Fruit fly (Drosophila melanogaster) whole organism, embryonic: ENCODE measurements around the gene Neurochondrin.

Source experiments
- CG11093 ChIP-seq: fragments of 200-800 bp; sonication (Bioruptor generic); IDR thresholded peaks from 3 replicates; pipeline ENCODE4 v1.3.6; 2022; ENCODE audit warnings: missing biosample characterization, missing genetic modification characterization
- CG11723 ChIP-seq: fragments of 200-800 bp; sonication (Bioruptor generic); optimal IDR thresholded peaks from 2 replicates; lab custom pipeline; 2017; ENCODE audit warnings: missing biosample characterization, mild to moderate bottlenecking, missing genetic modification characterization
- CG12299 ChIP-seq: fragments of 200-800 bp; sonication (Bioruptor generic); optimal IDR thresholded peaks from 2 replicates; lab custom pipeline; 2018; ENCODE audit warnings: missing biosample characterization, mild to moderate bottlenecking, missing genetic modification characterization
- CG13287 ChIP-seq: fragments of 200-800 bp; sonication (Bioruptor generic); IDR thresholded peaks from 2 replicates; pipeline ENCODE4 v1.3.6; 2022; ENCODE audit warnings: missing biosample characterization, missing genetic modification characterization; ENCODE audit not compliant: partially characterized antibody
- CG13624 ChIP-seq: fragments of 200-800 bp; sonication (Bioruptor generic); optimal IDR thresholded peaks from 2 replicates; lab custom pipeline; 2016; ENCODE audit warnings: missing biosample characterization, missing genetic modification characterization
- CG14441 ChIP-seq: fragments of 200-800 bp; sonication (Bioruptor generic); IDR thresholded peaks from 2 replicates; pipeline ENCODE4 v1.3.6; 2022; ENCODE audit warnings: missing biosample characterization, missing genetic modification characterization
- CG14710 ChIP-seq: fragments of 200-800 bp; sonication (Bioruptor generic); optimal IDR thresholded peaks from 3 replicates; lab custom pipeline; 2019; ENCODE audit warnings: missing biosample characterization, mild to moderate bottlenecking, missing genetic modification characterization, moderate library complexity
- CG16813 ChIP-seq: fragments of 200-800 bp; sonication (Bioruptor generic); IDR thresholded peaks from 3 replicates; pipeline ENCODE4 v1.3.6; 2022; ENCODE audit warnings: missing biosample characterization, missing genetic modification characterization; ENCODE audit not compliant: partially characterized antibody
- CG17361 ChIP-seq: fragments of 200-800 bp; sonication (Bioruptor generic); IDR thresholded peaks from 3 replicates; pipeline ENCODE4 v1.3.6; 2022; ENCODE audit warnings: missing biosample characterization, missing genetic modification characterization
- CG17802 ChIP-seq: fragments of 200-800 bp; sonication (Bioruptor generic); optimal IDR thresholded peaks from 2 replicates; lab custom pipeline; 2018; ENCODE audit warnings: missing biosample characterization, mild to moderate bottlenecking, missing genetic modification characterization, moderate library complexity
- CG18262 ChIP-seq: fragments of 200-800 bp; optimal IDR thresholded peaks from 3 replicates; lab custom pipeline; 2019; ENCODE audit warnings: missing biosample characterization, mild to moderate bottlenecking, missing genetic modification characterization, moderate library complexity
- CG2116 ChIP-seq: fragments of 200-800 bp; sonication (Bioruptor generic); optimal IDR thresholded peaks from 3 replicates; lab custom pipeline; 2018; ENCODE audit warnings: missing biosample characterization, mild to moderate bottlenecking, missing genetic modification characterization
- CG2120 ChIP-seq: fragments of 200-800 bp; sonication (Bioruptor generic); optimal IDR thresholded peaks from 3 replicates; lab custom pipeline; 2016; ENCODE audit warnings: missing biosample characterization, missing genetic modification characterization
- CG2129 ChIP-seq: fragments of 200-800 bp; sonication (Bioruptor generic); IDR thresholded peaks from 2 replicates; pipeline ENCODE4 v1.3.6; 2022; ENCODE audit warnings: missing biosample characterization, missing genetic modification characterization; ENCODE audit not compliant: partially characterized antibody
- CG31388 ChIP-seq: fragments of 200-800 bp; sonication (Bioruptor generic); optimal IDR thresholded peaks from 2 replicates; lab custom pipeline; 2016; ENCODE audit warnings: missing biosample characterization, missing genetic modification characterization
- CG3995 ChIP-seq: fragments of 200-800 bp; sonication (Bioruptor generic); optimal IDR thresholded peaks from 3 replicates; lab custom pipeline; 2016; ENCODE audit warnings: missing biosample characterization, missing genetic modification characterization
- CG4282 ChIP-seq: fragments of 200-800 bp; sonication (Bioruptor generic); optimal IDR thresholded peaks from 2 replicates; lab custom pipeline; 2016; ENCODE audit warnings: missing biosample characterization, missing genetic modification characterization
- CG7839 ChIP-seq: fragments of 200-800 bp; sonication (Bioruptor generic); optimal IDR thresholded peaks from 3 replicates; lab custom pipeline; 2018; ENCODE audit warnings: missing biosample characterization, mild to moderate bottlenecking, missing genetic modification characterization, moderate library complexity
- Dref ChIP-seq: fragments of 200-800 bp; sonication (Bioruptor generic); IDR thresholded peaks from 2 replicates; pipeline ENCODE4 v1.3.6; 2022; ENCODE audit warnings: missing biosample characterization, missing genetic modification characterization
- Drgx ChIP-seq: fragments of 200-800 bp; sonication (Bioruptor generic); IDR thresholded peaks from 2 replicates; pipeline ENCODE4 v1.3.6; 2022; ENCODE audit warnings: missing biosample characterization, missing genetic modification characterization
- E2f2 ChIP-seq: fragments of 200-800 bp; sonication (Bioruptor generic); IDR thresholded peaks from 2 replicates; pipeline ENCODE4 v1.3.6; 2022; ENCODE audit warnings: missing biosample characterization, missing genetic modification characterization
- ERR ChIP-seq: fragments of 200-800 bp; sonication (Bioruptor generic); optimal IDR thresholded peaks from 2 replicates; lab custom pipeline; 2016; ENCODE audit warnings: missing biosample characterization, missing genetic modification characterization
- Ets65A ChIP-seq: fragments of 200-800 bp; sonication (Bioruptor generic); peaks from one replicate; lab custom pipeline; 2016; ENCODE audit warnings: missing biosample characterization, missing genetic modification characterization
- H2.0 ChIP-seq: fragments of 200-800 bp; sonication (Bioruptor generic); IDR thresholded peaks from 2 replicates; pipeline ENCODE4 v1.3.6; 2022; ENCODE audit warnings: missing biosample characterization, missing genetic modification characterization
- HmgZ ChIP-seq: fragments of 200-800 bp; sonication (Bioruptor generic); optimal IDR thresholded peaks from 2 replicates; lab custom pipeline; 2018; ENCODE audit warnings: missing biosample characterization, mild to moderate bottlenecking, missing genetic modification characterization
- Hr78 ChIP-seq, 2 experiments: fragments of 200-800 bp in 1 of 2; fragments of >200 bp in 1 of 2; sonication (Bioruptor generic) in 1 of 2; optimal IDR thresholded peaks; 2 replicates each; lab custom pipeline; 2017 to 2019; ENCODE audit warnings: missing biosample characterization in 2 of 2, missing genetic modification characterization in 2 of 2, mild to moderate bottlenecking in 1 of 2, moderate library complexity in 1 of 2
- Med ChIP-seq: fragments of 200-800 bp; sonication (Bioruptor generic); peaks from one replicate; lab custom pipeline; 2016; ENCODE audit warnings: missing biosample characterization, missing genetic modification characterization, mild to moderate bottlenecking, inconsistent platforms, moderate library complexity
- Oaz ChIP-seq: fragments of 200-800 bp; sonication (Bioruptor generic); IDR thresholded peaks from 2 replicates; pipeline ENCODE4 v1.3.6; 2022; ENCODE audit warnings: missing biosample characterization, missing genetic modification characterization
- Oli ChIP-seq: fragments of 200-800 bp; sonication (Bioruptor generic); optimal IDR thresholded peaks from 2 replicates; lab custom pipeline; 2018; ENCODE audit warnings: missing biosample characterization, mild to moderate bottlenecking, missing genetic modification characterization, moderate library complexity
- Tbp ChIP-seq: fragments of >200 bp; optimal IDR thresholded peaks from 2 replicates; lab custom pipeline; 2018; ENCODE audit warnings: missing biosample characterization, missing genetic modification characterization
- Xrp1 ChIP-seq: fragments of 200-800 bp; sonication (Bioruptor generic); IDR thresholded peaks from 2 replicates; pipeline ENCODE4 v1.3.6; 2022; ENCODE audit warnings: missing biosample characterization, missing genetic modification characterization
- YL-1 ChIP-seq: fragments of 200-800 bp; sonication (Bioruptor generic); optimal IDR thresholded peaks from 3 replicates; lab custom pipeline; 2017; ENCODE audit warnings: missing biosample characterization, mild to moderate bottlenecking, missing genetic modification characterization
- btn ChIP-seq: fragments of 200-800 bp; sonication (Bioruptor generic); optimal IDR thresholded peaks from 2 replicates; lab custom pipeline; 2016; ENCODE audit warnings: missing biosample characterization, missing genetic modification characterization
- cg ChIP-seq: fragments of 200-800 bp; sonication (Bioruptor generic); optimal IDR thresholded peaks from 3 replicates; lab custom pipeline; 2019; ENCODE audit warnings: missing biosample characterization, mild to moderate bottlenecking, missing genetic modification characterization, moderate library complexity
- chm ChIP-seq: fragments of 200-800 bp; sonication (Bioruptor generic); IDR thresholded peaks from 2 replicates; pipeline ENCODE4 v1.3.6; 2022; ENCODE audit warnings: missing biosample characterization, missing genetic modification characterization
- disco-r ChIP-seq: fragments of 200-800 bp; sonication (Bioruptor generic); optimal IDR thresholded peaks from 2 replicates; lab custom pipeline; 2016; ENCODE audit warnings: missing biosample characterization, missing genetic modification characterization
- gfzf ChIP-seq: fragments of 200-800 bp; sonication (Bioruptor generic); optimal IDR thresholded peaks from 2 replicates; lab custom pipeline; 2016; ENCODE audit warnings: missing biosample characterization, mild to moderate bottlenecking, missing genetic modification characterization, moderate library complexity
- gt ChIP-seq: fragments of 200-800 bp; sonication (Bioruptor generic); IDR thresholded peaks from 2 replicates; pipeline ENCODE4 v1.3.6; 2022; ENCODE audit warnings: missing biosample characterization, missing genetic modification characterization
- ind ChIP-seq: fragments of 200-800 bp; sonication (Bioruptor generic); optimal IDR thresholded peaks from 3 replicates; lab custom pipeline; 2016; ENCODE audit warnings: missing biosample characterization, missing genetic modification characterization
- lmd ChIP-seq: fragments of 200-800 bp; sonication (Bioruptor generic); IDR thresholded peaks from 2 replicates; pipeline ENCODE4 v1.3.6; 2022; ENCODE audit warnings: missing biosample characterization, missing genetic modification characterization
- mam ChIP-seq: fragments of 200-800 bp; sonication (Bioruptor generic); optimal IDR thresholded peaks from 3 replicates; lab custom pipeline; 2016; ENCODE audit warnings: missing biosample characterization, missing genetic modification characterization
- sc ChIP-seq, 3 experiments: fragments of >200 bp in 2 of 3; fragments of 200-800 bp in 1 of 3; sonication (Bioruptor generic) in 1 of 3; optimal IDR thresholded peaks; 2 replicates in 2 of 3; 3 replicates in 1 of 3; lab custom pipeline; 2017; ENCODE audit warnings: mild to moderate bottlenecking in 1 of 3, missing biosample characterization in 1 of 3, missing genetic modification characterization in 1 of 3, missing genetic modification reagents in 1 of 3
- sob ChIP-seq: fragments of 200-800 bp; sonication (Bioruptor generic); IDR thresholded peaks from 2 replicates; pipeline ENCODE4 v1.3.6; 2022; ENCODE audit warnings: missing biosample characterization, missing genetic modification characterization
- sqz ChIP-seq: fragments of 200-800 bp; sonication (Bioruptor generic); optimal IDR thresholded peaks from 3 replicates; lab custom pipeline; 2018; ENCODE audit warnings: missing biosample characterization, mild to moderate bottlenecking, missing genetic modification characterization
- trem ChIP-seq: fragments of 200-800 bp; optimal IDR thresholded peaks from 3 replicates; lab custom pipeline; 2019; ENCODE audit warnings: missing biosample characterization, mild to moderate bottlenecking, missing genetic modification characterization, moderate library complexity
- tx ChIP-seq: fragments of 200-800 bp; sonication (Bioruptor generic); optimal IDR thresholded peaks from 2 replicates; lab custom pipeline; 2016; ENCODE audit warnings: missing biosample characterization, missing genetic modification characterization
- unpg ChIP-seq: fragments of 200-800 bp; sonication (Bioruptor generic); optimal IDR thresholded peaks from 3 replicates; lab custom pipeline; 2018; ENCODE audit warnings: missing biosample characterization, mild to moderate bottlenecking, missing genetic modification characterization, moderate library complexity

Gene Neurochondrin

dm6 chr3R:6436643-6437042 lies 31.6 kb upstream of the Neurochondrin start (continued):
- no peak for TF ChIP-seq CG11723 (GFP tag; lab: Kevin White, UChicago)
- TF ChIP-seq CG17802 (tag; lab: Kevin White, UChicago): no peak

- TF ChIP-seq trem (tag; lab: Kevin White, UChicago) (peak; percentile 24), CG2129 (GFP tag; lab: Robert Waterston, UW) (no peak), CG13287 (GFP tag; lab: Robert Waterston, UW) (peak; percentile 32; the same call in 1 of the 2 replicates), btn (GFP tag; lab: Kevin White, UChicago) (no peak), Ets65A (GFP tag; lab: Kevin White, UChicago) (peak; percentile 65), lmd (GFP tag; lab: Robert Waterston, UW) (no peak), Med (GFP tag; lab: Kevin White, UChicago) (peak; percentile 25), sob (GFP tag; lab: Robert Waterston, UW) (0 out of 2 replicates have a peak, but pooled peaks have one; percentile 21), CG12299 (tag; lab: Kevin White, UChicago) (no peak), ind (GFP tag; lab: Kevin White, UChicago) (no peak), CG14441 (GFP tag; lab: Robert Waterston, UW) (no peak), CG2120 (GFP tag; lab: Kevin White, UChicago) (peak; percentile 19), Xrp1 (no peak), CG2116 (GFP tag; lab: Kevin White, UChicago) (peak; percentile 95), Dref (GFP tag; lab: Robert Waterston, UW) (peak; percentile 53), E2f2 (no peak), Oli (tag; lab: Kevin White, UChicago) (no peak), cg (GFP tag; lab: Kevin White, UChicago) (peak; percentile 28), sc (optimal IDR thresholded peaks at IDR 0.05; lab: Kevin White, UChicago) (no peak), sc (GFP tag; optimal IDR thresholded peaks at IDR 0.05; lab: Kevin White, UChicago) (no peak), disco-r (GFP tag; lab: Kevin White, UChicago) (no peak), YL-1 (peak; percentile 73), gfzf (GFP tag; lab: Kevin White, UChicago) (peak; percentile 62), CG4282 (GFP tag; lab: Kevin White, UChicago) (no peak), CG18262 (tag; lab: Kevin White, UChicago) (peak; percentile 7), gt (GFP tag; lab: Robert Waterston, UW) (no peak), H2.0 (GFP tag; lab: Robert Waterston, UW) (no peak), chm (GFP tag; lab: Robert Waterston, UW) (no peak), tx (GFP tag; lab: Kevin White, UChicago) (no peak), CG11093 (GFP tag; lab: Robert Waterston, UW) (no peak), CG16813 (GFP tag; lab: Robert Waterston, UW) (no peak), CG17361 (GFP tag; lab: Robert Waterston, UW) (peak; percentile 66; the same call in 2 of the 3 replicates), Hr78 (GFP tag; optimal IDR thresholded peaks at IDR 0.05; lab: Kevin White, UChicago) (no peak), CG14710 (tag; lab: Kevin White, UChicago) (no peak), CG13624 (peak; percentile 39), unpg (no peak), CG31388 (GFP tag; lab: Kevin White, UChicago) (no peak), sqz (no peak), HmgZ (peak; percentile 22), Drgx (no peak), CG3995 (GFP tag; lab: Kevin White, UChicago) (no peak), mam (GFP tag; lab: Kevin White, UChicago) (no peak), ERR (no peak), CG7839 (tag; lab: Kevin White, UChicago) (no peak), Tbp (GFP tag; lab: Kevin White, UChicago) (no peak), Oaz (GFP tag; lab: Robert Waterston, UW) (no peak)
Observed at dm6 chr3R:6456140-6457054, 11.8 kb upstream of the Neurochondrin start, which contains the start of gene CG9727. CG9727 (minus strand) TSS chr3R:6456676.
